Worm (Caenorhabditis elegans): ENCODE measurements around the gene H39E23.2.

ce11 chrV:14064422-14064821, 45.7 kb upstream of the H39E23.2 start, which contains the start of gene D1086.21:
- TF ChIP-seq egl-27 (tag; optimal IDR thresholded peaks at IDR 0.05) (no peak), nhr-28 (tag; optimal IDR thresholded peaks at IDR 0.05) (no peak)
